Fruit fly (Drosophila melanogaster) whole organism, wandering third instar larva: ENCODE results near the gene caup.
A peak's percentile ranks its signal among the peaks of the same experiment; 100 is the strongest.

Source experiments
- Abd-B ChIP-seq: fragments of >200 bp; optimal IDR thresholded peaks from 2 replicates; lab custom pipeline; 2017; ENCODE audit warnings: missing biosample characterization, missing genetic modification characterization
- CG32264 ChIP-seq: fragments of 200-800 bp; sonication (Bioruptor generic); optimal IDR thresholded peaks from 2 replicates; lab custom pipeline; 2016; ENCODE audit warnings: missing biosample characterization, missing genetic modification characterization
- CG9705 ChIP-seq: fragments of 200-800 bp; sonication (Bioruptor generic); optimal IDR thresholded peaks from 2 replicates; lab custom pipeline; 2018; ENCODE audit warnings: missing biosample characterization, mild to moderate bottlenecking, missing genetic modification characterization
- CrebA ChIP-seq: fragments of 200-800 bp; sonication (Bioruptor generic); optimal IDR thresholded peaks from 2 replicates; lab custom pipeline; 2016; ENCODE audit warnings: missing biosample characterization, mild to moderate bottlenecking, missing genetic modification characterization, borderline replicate concordance
- Dfd ChIP-seq: fragments of >200 bp; optimal IDR thresholded peaks from 2 replicates; lab custom pipeline; 2017; ENCODE audit warnings: missing biosample characterization, missing genetic modification characterization
- Dif ChIP-seq: fragments of 200-275, 200-300 bp; sonication (Bioruptor generic); optimal IDR thresholded peaks from 2 replicates; lab custom pipeline; 2018; ENCODE audit warnings: missing biosample characterization, missing genetic modification characterization; ENCODE audit not compliant: partially characterized antibody
- GATAd ChIP-seq: sonication (Bioruptor generic); optimal IDR thresholded peaks from 2 replicates; lab custom pipeline; 2016; ENCODE audit warnings: missing biosample characterization, missing genetic modification characterization
- HLH106 ChIP-seq: fragments of 200-800 bp; optimal IDR thresholded peaks from 3 replicates; lab custom pipeline; 2019; ENCODE audit warnings: missing biosample characterization, mild to moderate bottlenecking, missing genetic modification characterization, moderate library complexity
- Hnf4 ChIP-seq: fragments of 200-800 bp; sonication (Bioruptor generic); optimal IDR thresholded peaks from 2 replicates; lab custom pipeline; 2016; ENCODE audit warnings: missing biosample characterization, mild to moderate bottlenecking, missing genetic modification characterization
- Hr78 ChIP-seq: fragments of >200 bp; optimal IDR thresholded peaks from 2 replicates; lab custom pipeline; 2017; ENCODE audit warnings: missing biosample characterization, missing genetic modification characterization
- Hr83 ChIP-seq: fragments of 200-300 bp; sonication (Bioruptor generic); optimal IDR thresholded peaks from 2 replicates; lab custom pipeline; 2016; ENCODE audit warnings: missing biosample characterization, mild to moderate bottlenecking, missing genetic modification characterization, moderate library complexity; ENCODE audit not compliant: poor library complexity, severe bottlenecking
- Jra ChIP-seq: sonication (Bioruptor generic); optimal IDR thresholded peaks from 2 replicates; lab custom pipeline; 2016; ENCODE audit warnings: missing biosample characterization, missing genetic modification characterization
- Mio ChIP-seq: sonication (Bioruptor generic); optimal IDR thresholded peaks from 2 replicates; lab custom pipeline; 2016; ENCODE audit warnings: missing biosample characterization, missing genetic modification characterization
- Myc ChIP-seq: fragments of >200 bp; optimal IDR thresholded peaks from 2 replicates; lab custom pipeline; 2017
- N ChIP-seq: fragments of >200 bp; optimal IDR thresholded peaks from 2 replicates; lab custom pipeline; 2018; ENCODE audit warnings: missing biosample characterization, missing external identifiers, missing genetic modification characterization
- OdsH ChIP-seq: fragments of 200-800 bp; sonication (Bioruptor generic); optimal IDR thresholded peaks from 2 replicates; lab custom pipeline; 2016; ENCODE audit warnings: missing biosample characterization, mild to moderate bottlenecking, missing genetic modification characterization
- Rel ChIP-seq, 2 experiments: fragments of 200-800 bp; sonication (Bioruptor generic) in 1 of 2; optimal IDR thresholded peaks; 2 replicates in 1 of 2; 3 replicates in 1 of 2; lab custom pipeline; 2016 to 2019; ENCODE audit warnings: mild to moderate bottlenecking in 2 of 2, missing biosample characterization in 2 of 2, missing genetic modification characterization in 2 of 2, moderate library complexity in 1 of 2
- Sp1 ChIP-seq: fragments of 200-800 bp; sonication (Bioruptor generic); optimal IDR thresholded peaks from 3 replicates; lab custom pipeline; 2019; ENCODE audit warnings: missing biosample characterization, mild to moderate bottlenecking, missing genetic modification characterization, moderate library complexity
- Vsx2 ChIP-seq: fragments of 200-300, 225-300 bp; sonication (Bioruptor generic); optimal IDR thresholded peaks from 2 replicates; lab custom pipeline; 2018; ENCODE audit warnings: missing biosample characterization, missing genetic modification characterization; ENCODE audit not compliant: partially characterized antibody
- br ChIP-seq: fragments of 200-800 bp; sonication (Bioruptor generic); optimal IDR thresholded peaks from 2 replicates; lab custom pipeline; 2016; ENCODE audit warnings: missing biosample characterization, missing genetic modification characterization
- brk ChIP-seq: fragments of 200-800 bp; sonication (Bioruptor generic); optimal IDR thresholded peaks from 2 replicates; lab custom pipeline; 2016; ENCODE audit warnings: missing biosample characterization, mild to moderate bottlenecking, missing genetic modification characterization
- dmrt93B ChIP-seq: fragments of 200-800 bp; sonication (Bioruptor generic); optimal IDR thresholded peaks from 2 replicates; lab custom pipeline; 2018; ENCODE audit warnings: missing biosample characterization, mild to moderate bottlenecking, missing genetic modification characterization
- dsf ChIP-seq: sonication (Bioruptor generic); optimal IDR thresholded peaks from 2 replicates; lab custom pipeline; 2016; ENCODE audit warnings: missing biosample characterization, missing genetic modification characterization, borderline replicate concordance
- ey ChIP-seq: fragments of 200-800 bp; sonication (Bioruptor generic); optimal IDR thresholded peaks from 2 replicates; lab custom pipeline; 2016; ENCODE audit warnings: missing biosample characterization, missing genetic modification characterization
- foxo ChIP-seq, 2 experiments: fragments of 200-800 bp; sonication (Bioruptor generic); optimal IDR thresholded peaks; 2 replicates in 1 of 2; 3 replicates in 1 of 2; lab custom pipeline; 2016 to 2017; ENCODE audit warnings: missing biosample characterization in 2 of 2, missing genetic modification characterization in 2 of 2
- fru ChIP-seq: fragments of 200-800 bp; sonication (Bioruptor generic); optimal IDR thresholded peaks from 3 replicates; lab custom pipeline; 2016; ENCODE audit warnings: missing biosample characterization, mild to moderate bottlenecking, missing genetic modification characterization
- h ChIP-seq: fragments of 200-800 bp; sonication (Bioruptor generic); optimal IDR thresholded peaks from 3 replicates; lab custom pipeline; 2016; ENCODE audit warnings: missing biosample characterization, mild to moderate bottlenecking, missing genetic modification characterization
- jim ChIP-seq: fragments of 175-275, 200-325 bp; sonication (Bioruptor generic); optimal IDR thresholded peaks from 2 replicates; lab custom pipeline; 2016; ENCODE audit warnings: missing biosample characterization, mild to moderate bottlenecking, missing genetic modification characterization
- lola ChIP-seq: fragments of >200 bp; optimal IDR thresholded peaks from 2 replicates; lab custom pipeline; 2017; ENCODE audit warnings: missing biosample characterization, missing genetic modification characterization
- pan ChIP-seq: fragments of >200 bp; optimal IDR thresholded peaks from 2 replicates; lab custom pipeline; 2017
- psq ChIP-seq: fragments of 200-800 bp; sonication (Bioruptor generic); optimal IDR thresholded peaks from 3 replicates; lab custom pipeline; 2017; ENCODE audit warnings: missing biosample characterization, mild to moderate bottlenecking, missing genetic modification characterization, moderate library complexity
- rgr ChIP-seq: fragments of 200-800 bp; sonication (Bioruptor generic); optimal IDR thresholded peaks from 3 replicates; lab custom pipeline; 2016; ENCODE audit warnings: missing biosample characterization, mild to moderate bottlenecking, missing genetic modification characterization
- sage ChIP-seq: fragments of 200-800 bp; sonication (Bioruptor generic); optimal IDR thresholded peaks from 2 replicates; lab custom pipeline; 2016; ENCODE audit warnings: missing biosample characterization, mild to moderate bottlenecking, missing genetic modification characterization
- sv ChIP-seq: fragments of 200-800 bp; sonication (Bioruptor generic); optimal IDR thresholded peaks from 3 replicates; lab custom pipeline; 2016; ENCODE audit warnings: missing biosample characterization, missing genetic modification characterization
- tai ChIP-seq: sonication (Bioruptor generic); optimal IDR thresholded peaks from 2 replicates; lab custom pipeline; 2016; ENCODE audit warnings: missing biosample characterization, missing genetic modification characterization
- usp ChIP-seq: fragments of >200 bp; optimal IDR thresholded peaks from 2 replicates; lab custom pipeline; 2017; ENCODE audit warnings: missing biosample characterization, missing genetic modification characterization
- woc ChIP-seq: sonication (Bioruptor generic); optimal IDR thresholded peaks from 2 replicates; lab custom pipeline; 2016; ENCODE audit warnings: missing biosample characterization, mild to moderate bottlenecking, missing genetic modification characterization

caup gene

DNA sequence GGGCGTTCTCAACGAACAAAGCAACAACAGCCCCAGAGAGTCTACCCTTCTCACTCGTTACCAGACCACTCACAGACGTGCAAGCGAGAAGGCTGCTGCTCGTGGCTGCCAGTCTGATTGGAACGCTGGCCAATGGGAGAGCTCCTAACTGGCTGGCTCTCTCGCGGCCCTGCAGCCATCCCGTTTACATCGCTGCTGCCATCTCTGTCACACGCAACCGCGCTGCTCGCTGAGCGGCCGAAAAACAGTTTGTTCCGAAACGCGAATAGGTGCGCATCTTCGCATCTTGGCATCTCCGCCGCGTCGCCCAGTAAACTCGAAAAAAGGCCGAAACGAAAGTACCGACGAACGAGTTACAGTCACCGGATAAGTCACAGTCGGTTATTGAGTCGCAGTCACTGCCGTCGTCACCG, at the start of gene caup:
Gene caup, plus strand, starts transcription at position 245 of the 413 bp plus-strand sequence.
- TF ChIP-seq Dif (GFP tag; lab: Kevin White, UChicago), result peak; percentile 80
- peak; percentile 5 for TF ChIP-seq h (GFP tag; lab: Kevin White, UChicago)
- TF ChIP-seq N (GFP tag; lab: Kevin White, UChicago), result no peak
- TF ChIP-seq, all 38 proteins: peak for 2

- no peak for TF ChIP-seq Abd-B (GFP tag; lab: Kevin White, UChicago)
- peak; percentile 99 for TF ChIP-seq Dfd (GFP tag; lab: Kevin White, UChicago)
- TF ChIP-seq, all 38 proteins: peak for 1
Observed at dm6 chr3L:12564284-12564683, 45.1 kb upstream of the caup start.

- TF ChIP-seq ey (GFP tag; lab: Kevin White, UChicago) (no peak), woc (GFP tag; lab: Kevin White, UChicago) (no peak), tai (no peak), OdsH (GFP tag; lab: Kevin White, UChicago) (no peak)
Observed at dm6 chr3L:12564979-12565378, 44.5 kb upstream of the caup start.

DNA sequence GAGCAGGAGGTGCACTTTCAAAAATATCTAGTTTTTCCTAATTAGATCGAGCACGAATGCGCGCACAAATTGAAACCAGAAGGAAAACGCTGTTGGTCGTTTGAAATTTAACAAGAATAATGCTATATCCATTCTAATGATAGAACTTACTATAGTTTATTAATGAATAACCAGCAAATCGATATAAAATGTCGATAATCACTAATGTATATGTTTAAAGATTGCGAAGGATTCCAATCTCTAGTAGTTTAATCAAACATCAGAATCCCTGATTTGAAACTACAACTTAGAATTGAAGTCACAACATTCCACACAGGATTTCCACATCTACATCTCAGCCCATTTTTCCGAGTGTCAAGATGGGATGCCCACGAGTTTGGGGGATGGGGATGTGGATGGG, 44.0 kb upstream of the caup start:
- no peak for TF ChIP-seq Dif (GFP tag; lab: Kevin White, UChicago)
- no peak for TF ChIP-seq brk
- TF ChIP-seq br (GFP tag; lab: Kevin White, UChicago), result no peak
- TF ChIP-seq h (GFP tag; lab: Kevin White, UChicago), result no peak
- no peak for TF ChIP-seq Hnf4 (GFP tag; lab: Kevin White, UChicago)

- TF ChIP-seq Abd-B (GFP tag; lab: Kevin White, UChicago), result no peak
- no peak for TF ChIP-seq fru (GFP tag; lab: Kevin White, UChicago)
- TF ChIP-seq Rel (GFP tag; optimal IDR thresholded peaks at IDR 0.05; lab: Kevin White, UChicago), result no peak
- peak; percentile 23 for TF ChIP-seq Rel (tag; optimal IDR thresholded peaks at IDR 0.05; lab: Kevin White, UChicago)
Observed at dm6 chr3L:12566065-12566730, 43.2 kb upstream of the caup start.

- no peak for TF ChIP-seq GATAd
- no peak for TF ChIP-seq dsf (GFP tag; lab: Kevin White, UChicago)
- no peak for TF ChIP-seq tai
- no peak for TF ChIP-seq Hnf4 (GFP tag; lab: Kevin White, UChicago)
- TF ChIP-seq Myc, result no peak
- TF ChIP-seq woc (GFP tag; lab: Kevin White, UChicago), result peak; percentile 34
- no peak for TF ChIP-seq CG32264 (GFP tag; lab: Kevin White, UChicago)
- TF ChIP-seq Dif (GFP tag; lab: Kevin White, UChicago), result peak; percentile 99
- TF ChIP-seq Abd-B (GFP tag; lab: Kevin White, UChicago), result no peak
- TF ChIP-seq Mio (GFP tag; lab: Kevin White, UChicago), result no peak
- peak; percentile 24 for TF ChIP-seq dmrt93B (GFP tag; lab: Kevin White, UChicago)
- TF ChIP-seq fru (GFP tag; lab: Kevin White, UChicago), result no peak
- TF ChIP-seq ey (GFP tag; lab: Kevin White, UChicago), result peak; percentile 3
- TF ChIP-seq Hr83 (GFP tag; lab: Kevin White, UChicago), result peak; percentile 33
- TF ChIP-seq Vsx2 (GFP tag; lab: Kevin White, UChicago), result peak; percentile 90
- TF ChIP-seq sv (GFP tag; lab: Kevin White, UChicago), result no peak
- no peak for TF ChIP-seq Rel (GFP tag; optimal IDR thresholded peaks at IDR 0.05; lab: Kevin White, UChicago)
- peak; percentile 7 for TF ChIP-seq Rel (tag; optimal IDR thresholded peaks at IDR 0.05; lab: Kevin White, UChicago)
- peak; percentile 19 for TF ChIP-seq Sp1
- no peak for TF ChIP-seq psq (GFP tag; lab: Kevin White, UChicago)
- TF ChIP-seq brk, result no peak
- peak; percentile 20 for TF ChIP-seq Jra (GFP tag; lab: Kevin White, UChicago)
- TF ChIP-seq lola (GFP tag; lab: Kevin White, UChicago), result no peak
- TF ChIP-seq CG9705 (GFP tag; lab: Kevin White, UChicago), result peak; percentile 51
- peak; percentile 43 for TF ChIP-seq HLH106 (tag; lab: Kevin White, UChicago)
- no peak for TF ChIP-seq usp
- TF ChIP-seq pan (lab: Kevin White, UChicago), result no peak
- TF ChIP-seq sage (GFP tag; lab: Kevin White, UChicago), result no peak
- peak; percentile 20 for TF ChIP-seq h (GFP tag; lab: Kevin White, UChicago)
- no peak for TF ChIP-seq foxo (GFP tag; optimal IDR thresholded peaks at IDR 0.05; lab: Kevin White, UChicago)
- TF ChIP-seq jim (GFP tag; lab: Kevin White, UChicago), result peak; percentile 65
- TF ChIP-seq Hr78 (GFP tag; lab: Kevin White, UChicago), result no peak
- TF ChIP-seq OdsH (GFP tag; lab: Kevin White, UChicago), result no peak
- no peak for TF ChIP-seq Dfd (GFP tag; lab: Kevin White, UChicago)
- no peak for TF ChIP-seq N (GFP tag; lab: Kevin White, UChicago)
- TF ChIP-seq rgr (GFP tag; lab: Kevin White, UChicago), result peak; percentile 39
- no peak for TF ChIP-seq br (GFP tag; lab: Kevin White, UChicago)
- TF ChIP-seq CrebA, result no peak
Observed at dm6 chr3L:12572366-12572765, 37.1 kb upstream of the caup start, which contains the start of gene sowah. Gene sowah, minus strand, starts transcription at chr3L:12572542.
